Worm (Caenorhabditis elegans) whole organism, young adult: Measurements from ENCODE around the gene ZC204.12.
"Not testable (repeated sequence)": the region's sequence is repeated elsewhere in the genome, so short reads cannot be mapped to it uniquely, and the experiment has no call there.

Experiments used
- C06A6.2 ChIP-seq: fragments of 200-800 bp; sonication (Bioruptor generic); conservative IDR thresholded peaks from 2 replicates; pipeline ENCODE4 v1.3.6; 2022; ENCODE audit warnings: missing genetic modification characterization, missing compliant biosample characterization
- F10E7.11 ChIP-seq: sonication (generic microtip); optimal IDR thresholded peaks from 2 replicates; lab custom pipeline; 2017; ENCODE audit warnings: mild to moderate bottlenecking, missing genetic modification characterization, moderate library complexity, missing compliant biosample characterization
- F22D6.2 ChIP-seq: sonication (generic microtip); optimal IDR thresholded peaks from 2 replicates; lab custom pipeline; 2016; ENCODE audit warnings: mild to moderate bottlenecking, missing genetic modification characterization, missing compliant biosample characterization
- F37B4.10 ChIP-seq: fragments of 200-800 bp; sonication (Bioruptor generic); IDR thresholded peaks from 2 replicates; pipeline ENCODE4 v1.3.6; 2022; ENCODE audit warnings: missing genetic modification characterization, missing compliant biosample characterization
- F57A8.1 ChIP-seq: fragments of 200-800 bp; sonication (Bioruptor generic); optimal IDR thresholded peaks from 2 replicates; lab custom pipeline; 2018; ENCODE audit warnings: mild to moderate bottlenecking, missing genetic modification characterization, moderate library complexity, missing compliant biosample characterization
- K12H6.12 ChIP-seq: fragments of 200-800 bp; sonication (Bioruptor generic); optimal IDR thresholded peaks from 2 replicates; lab custom pipeline; 2018; ENCODE audit warnings: mild to moderate bottlenecking, missing genetic modification characterization, missing compliant biosample characterization
- aptf-2 ChIP-seq: fragments of 200-800 bp; sonication (Bioruptor generic); conservative IDR thresholded peaks from 2 replicates; pipeline ENCODE4 v1.3.6; 2022; ENCODE audit warnings: missing genetic modification reagents, missing genetic modification characterization, missing compliant biosample characterization
- athp-1 ChIP-seq: sonication (generic microtip); optimal IDR thresholded peaks from 2 replicates; lab custom pipeline; 2017; ENCODE audit warnings: mild to moderate bottlenecking, missing genetic modification characterization, missing compliant biosample characterization
- attf-3 ChIP-seq: fragments of 200-800 bp; sonication (Bioruptor generic); conservative IDR thresholded peaks from 2 replicates; pipeline ENCODE4 v1.3.6; 2022; ENCODE audit warnings: missing genetic modification reagents, missing genetic modification characterization, missing compliant biosample characterization
- attf-6 ChIP-seq: fragments of 200-800 bp; sonication (Bioruptor generic); IDR thresholded peaks from 2 replicates; pipeline ENCODE4 v1.3.6; 2022; ENCODE audit warnings: missing genetic modification reagents, missing genetic modification characterization, missing compliant biosample characterization
- cebp-1 ChIP-seq, 2 experiments: fragments of 200-800 bp in 1 of 2; sonication (Bioruptor generic) in 1 of 2; sonication (generic microtip) in 1 of 2; IDR thresholded peaks in 1 of 2; optimal IDR thresholded peaks in 1 of 2; 2 replicates each; pipeline versions ENCODE4 v1.3.6 to Lab custom; 2017 to 2022; ENCODE audit warnings: missing compliant biosample characterization in 2 of 2, missing genetic modification characterization in 2 of 2, mild to moderate bottlenecking in 1 of 2, missing genetic modification reagents in 1 of 2, moderate library complexity in 1 of 2
- ceh-79 ChIP-seq: sonication (generic microtip); optimal IDR thresholded peaks from 2 replicates; lab custom pipeline; 2017; ENCODE audit warnings: mild to moderate bottlenecking, missing genetic modification characterization, missing compliant biosample characterization
- dox-1 ChIP-seq: fragments of 200-800 bp; sonication (Bioruptor generic); IDR thresholded peaks from 2 replicates; pipeline ENCODE4 v1.3.6; 2022; ENCODE audit warnings: missing genetic modification reagents, missing genetic modification characterization, missing compliant biosample characterization
- dpl-1 ChIP-seq: fragments of 150-350 bp; optimal IDR thresholded peaks from 2 replicates; lab custom pipeline; 2014; ENCODE audit warnings: missing biosample characterization, missing genetic modification reagents, missing genetic modification characterization
- efl-1 ChIP-seq: fragments of 150-350 bp; optimal IDR thresholded peaks from 2 replicates; lab custom pipeline; 2014; ENCODE audit warnings: missing biosample characterization, missing genetic modification reagents, missing genetic modification characterization
- egrh-3 ChIP-seq: fragments of 200-800 bp; sonication (Bioruptor generic); IDR thresholded peaks from 2 replicates; pipeline ENCODE4 v1.3.6; 2022; ENCODE audit warnings: missing genetic modification reagents, missing genetic modification characterization, missing compliant biosample characterization
- ets-4 ChIP-seq: fragments of 200-800 bp; sonication (Bioruptor generic); optimal IDR thresholded peaks from 2 replicates; lab custom pipeline; 2018; ENCODE audit warnings: mild to moderate bottlenecking, missing genetic modification characterization, missing compliant biosample characterization
- fkh-3 ChIP-seq: sonication (generic microtip); optimal IDR thresholded peaks from 2 replicates; lab custom pipeline; 2016; ENCODE audit warnings: mild to moderate bottlenecking, missing genetic modification characterization, missing compliant biosample characterization
- hmg-1.2 ChIP-seq: fragments of 200-800 bp; sonication (Bioruptor generic); IDR thresholded peaks from 2 replicates; pipeline ENCODE4 v1.3.6; 2022; ENCODE audit warnings: missing genetic modification reagents, missing genetic modification characterization, missing compliant biosample characterization
- lin-35 ChIP-seq, 3 experiments: fragments of 150-350 bp in 2 of 3; sonication (generic microtip) in 1 of 3; optimal IDR thresholded peaks; 2 replicates each; lab custom pipeline; 2014 to 2018; ENCODE audit warnings: missing biosample characterization in 3 of 3, missing genetic modification characterization in 3 of 3, missing genetic modification reagents in 3 of 3
- madf-3 ChIP-seq: fragments of 200-800 bp; sonication (Bioruptor generic); IDR thresholded peaks from 2 replicates; pipeline ENCODE4 v1.3.6; 2022; ENCODE audit warnings: missing genetic modification reagents, missing genetic modification characterization, missing compliant biosample characterization
- mes-4 ChIP-seq: sonication (generic microtip); optimal IDR thresholded peaks from 2 replicates; lab custom pipeline; 2016; ENCODE audit warnings: missing genotype, missing genetic modification characterization, missing compliant biosample characterization
- nhr-80 ChIP-seq: sonication (generic microtip); optimal IDR thresholded peaks from 2 replicates; lab custom pipeline; 2016; ENCODE audit warnings: missing genetic modification characterization, missing compliant biosample characterization
- somi-1 ChIP-seq: fragments of 200-800 bp; sonication (Bioruptor generic); optimal IDR thresholded peaks from 2 replicates; lab custom pipeline; 2018; ENCODE audit warnings: mild to moderate bottlenecking, missing genetic modification characterization, missing compliant biosample characterization
- sptf-2 ChIP-seq: fragments of 200-800 bp; sonication (Bioruptor generic); optimal IDR thresholded peaks from 2 replicates; lab custom pipeline; 2018; ENCODE audit warnings: mild to moderate bottlenecking, missing genetic modification characterization, missing compliant biosample characterization
- tlf-1 ChIP-seq: fragments of 200-800 bp; sonication (Bioruptor generic); optimal IDR thresholded peaks from 2 replicates; lab custom pipeline; 2018; ENCODE audit warnings: mild to moderate bottlenecking, missing genetic modification characterization, missing compliant biosample characterization
- zfh-2 ChIP-seq: fragments of 200-800 bp; sonication (Bioruptor generic); conservative IDR thresholded peaks from 2 replicates; pipeline ENCODE4 v1.3.6; 2022; ENCODE audit warnings: missing genetic modification reagents, missing genetic modification characterization, missing compliant biosample characterization
- ztf-6 ChIP-seq: fragments of 200-800 bp; sonication (Bioruptor generic); IDR thresholded peaks from 2 replicates; pipeline ENCODE4 v1.3.6; 2022; ENCODE audit warnings: missing genetic modification reagents, missing genetic modification characterization, missing compliant biosample characterization

ZC204.12 gene

DNA sequence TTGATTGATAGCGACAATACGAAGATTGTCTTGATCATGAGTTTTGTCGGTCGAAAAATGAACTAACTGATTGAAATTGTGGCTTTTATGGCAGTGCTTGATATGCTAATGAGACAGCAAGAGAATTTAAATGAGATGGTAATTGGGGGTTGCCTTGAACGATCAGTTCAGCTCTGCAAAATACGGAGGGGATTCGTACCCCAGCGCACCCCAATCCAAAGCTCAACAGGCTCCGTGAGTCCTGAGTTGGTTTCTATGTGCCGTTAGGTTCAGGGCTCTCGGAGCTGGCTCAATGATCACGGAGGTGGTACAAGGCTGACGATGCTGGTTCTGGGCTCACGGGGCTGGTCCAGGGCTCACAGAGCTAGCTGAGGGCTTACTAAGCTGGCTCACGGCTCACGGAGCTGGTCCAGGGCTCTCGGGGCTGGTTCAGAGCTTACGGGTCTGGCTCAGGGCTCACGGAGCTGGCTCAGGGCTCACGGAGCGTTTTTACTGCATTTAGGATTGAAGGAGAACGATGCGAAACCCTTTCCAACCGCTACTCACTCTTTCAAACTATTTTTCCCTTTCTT, 12.2 kb downstream of the ZC204.12 start, which contains the start of gene ZC204.6:
Gene ZC204.6 (minus strand): TSS at position 51 of the 572 bp plus-strand sequence.
- TF ChIP-seq dox-1 (GFP tag; lab: Robert Waterston, UW) (no peak), zfh-2 (GFP tag; lab: Robert Waterston, UW) (peak; percentile 84)

- TF ChIP-seq efl-1 (GFP tag; lab: Kevin White, UChicago) (no peak), athp-1 (tag; lab: Kevin White, UChicago) (no peak), aptf-2 (GFP tag; lab: Robert Waterston, UW) (no peak), F22D6.2 (tag; lab: Kevin White, UChicago) (no peak), K12H6.12 (tag; lab: Kevin White, UChicago) (no peak), madf-3 (GFP tag; lab: Robert Waterston, UW) (no peak), C06A6.2 (GFP tag; lab: Robert Waterston, UW) (no peak), F57A8.1 (GFP tag; lab: Kevin White, UChicago) (no peak), F10E7.11 (tag; lab: Kevin White, UChicago) (no peak), attf-6 (no peak), fkh-3 (tag; lab: Kevin White, UChicago) (no peak), sptf-2 (GFP tag; lab: Kevin White, UChicago) (no peak), mes-4 (tag; lab: Kevin White, UChicago) (no peak), hmg-1.2 (GFP tag; lab: Robert Waterston, UW) (no peak), lin-35 (GFP tag; optimal IDR thresholded peaks at IDR 0.05; lab: Kevin White, UChicago) (no peak), somi-1 (GFP tag; lab: Kevin White, UChicago) (no peak), ceh-79 (no peak), attf-3 (no peak)
These were observed 16.6 kb downstream of the ZC204.12 start, which contains the start of gene srh-72 for ce11 chrII:1640496-1640895. Gene srh-72, minus strand, starts transcription at chrII:1640596.

- not testable (repeated sequence) for TF ChIP-seq nhr-80; F37B4.10 (GFP tag; lab: Robert Waterston, UW); madf-3 (GFP tag; lab: Robert Waterston, UW)
These were observed 20.7 kb downstream of the ZC204.12 start, which contains the start of gene srg-20 for ce11 chrII:1636392-1636791. Gene srg-20, plus strand, starts transcription at chrII:1636692.

ce11 chrII:1635969-1636368, 21.1 kb downstream of the ZC204.12 start:
- TF ChIP-seq nhr-80 (peak; percentile 9), egrh-3 (no peak)
- TF ChIP-seq, all 124 proteins: peak for 1

DNA sequence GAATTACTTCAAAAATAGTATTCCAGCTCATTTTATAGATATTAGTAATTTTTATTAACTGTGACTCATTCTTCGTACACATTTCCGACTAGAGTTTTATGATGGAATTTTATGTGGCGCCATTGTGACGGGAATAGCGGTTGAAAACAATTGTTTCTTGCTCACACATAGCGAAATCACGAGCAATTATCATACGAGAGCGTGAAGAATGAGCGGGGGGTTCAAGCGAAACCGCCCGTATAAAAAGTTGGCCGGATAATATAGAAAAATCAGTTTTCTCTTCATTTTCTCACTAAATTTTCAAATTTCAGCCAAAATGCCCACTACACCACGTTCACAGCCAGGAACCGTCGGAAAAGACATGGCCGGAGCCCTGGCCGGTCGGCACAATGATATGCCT, 23.6 kb downstream of the ZC204.12 start, which contains the start of gene C08E3.1:
Gene C08E3.1 (plus strand): TSS at position 301 of the 400 bp plus-strand sequence.
- TF ChIP-seq tlf-1 (GFP tag; lab: Kevin White, UChicago); cebp-1 (GFP tag; IDR thresholded peaks at IDR 0.05; lab: Robert Waterston, UW); cebp-1 (tag; optimal IDR thresholded peaks at IDR 0.05; lab: Kevin White, UChicago); ztf-6 (GFP tag; lab: Robert Waterston, UW): not testable (repeated sequence)

DNA sequence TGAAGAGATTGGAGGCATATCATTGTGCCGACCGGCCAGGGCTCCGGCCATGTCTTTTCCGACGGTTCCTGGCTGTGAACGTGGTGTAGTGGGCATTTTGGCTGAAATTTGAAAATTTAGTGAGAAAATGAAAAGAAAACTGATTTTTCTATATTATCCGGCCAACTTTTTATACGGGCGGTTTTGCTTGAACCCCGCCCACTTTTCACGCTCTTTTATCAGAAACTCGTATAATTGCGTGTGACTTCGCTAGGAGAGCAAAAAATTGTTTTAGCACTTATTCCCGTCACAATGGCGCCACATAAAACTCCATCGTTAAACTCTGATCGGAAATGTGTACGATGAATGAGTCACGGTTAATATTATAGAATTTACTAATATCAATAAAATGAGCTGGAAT, 24.9 kb downstream of the ZC204.12 start, which contains the start of gene C08E3.13:
Gene C08E3.13 (minus strand): TSS at position 101 of the 400 bp plus-strand sequence.
- TF ChIP-seq ets-4 (GFP tag; lab: Kevin White, UChicago); ceh-79; dpl-1 (GFP tag; lab: Kevin White, UChicago): not testable (repeated sequence)
